Fruit fly (Drosophila melanogaster): Measurements from ENCODE around the gene CG10376.

- no peak for TF ChIP-seq Dll (optimal IDR thresholded peaks at IDR 0.05)
- no peak for TF ChIP-seq EcR (GFP tag; optimal IDR thresholded peaks at IDR 0.05)
Observed at dm6 chr2L:18652663-18653327, 50.1 kb downstream of the CG10376 start, which contains the start of gene Cyp310a1.
